Worm (Caenorhabditis elegans) whole organism, mixed stage, embryonic: ENCODE measurements around the gene Y57A10A.31.

Experiments used
- elt-1 ChIP-seq: sonication (generic microtip); optimal IDR thresholded peaks from 2 replicates; lab custom pipeline; 2017; ENCODE audit warnings: missing genetic modification characterization, mild to moderate bottlenecking, missing compliant biosample characterization, antibody characterized with exemption, moderate library complexity, borderline replicate concordance; ENCODE audit not compliant: insufficient read depth
- elt-3 ChIP-seq: fragments of 150-350 bp; optimal IDR thresholded peaks from 2 replicates; lab custom pipeline; 2014; ENCODE audit warnings: missing biosample characterization, missing genetic modification characterization
- lin-13 ChIP-seq: fragments of 150-350 bp; optimal IDR thresholded peaks from 2 replicates; lab custom pipeline; 2014; ENCODE audit warnings: missing biosample characterization, missing genetic modification characterization
- lsy-2 ChIP-seq: fragments of 150-350 bp; optimal IDR thresholded peaks from 2 replicates; lab custom pipeline; 2014; ENCODE audit warnings: missing biosample characterization, missing genetic modification characterization
- mab-5 ChIP-seq: fragments of 150-350 bp; optimal IDR thresholded peaks from 2 replicates; lab custom pipeline; 2014; ENCODE audit warnings: missing biosample characterization, missing genetic modification characterization
- mep-1 ChIP-seq: fragments of 150-350 bp; optimal IDR thresholded peaks from 2 replicates; lab custom pipeline; 2017; ENCODE audit warnings: missing biosample characterization, missing genetic modification reagents, missing genetic modification characterization, inconsistent platforms
- nhr-12 ChIP-seq: fragments of 150-350 bp; optimal IDR thresholded peaks from 2 replicates; lab custom pipeline; 2014; ENCODE audit warnings: missing biosample characterization, missing genetic modification characterization
- nhr-237 ChIP-seq: fragments of 150-350 bp; optimal IDR thresholded peaks from 2 replicates; lab custom pipeline; 2014; ENCODE audit warnings: missing biosample characterization, missing genetic modification characterization
- nhr-76 ChIP-seq: sonication (generic microtip); optimal IDR thresholded peaks from 2 replicates; lab custom pipeline; 2017; ENCODE audit warnings: missing biosample characterization, missing genetic modification characterization
- sptf-1 ChIP-seq: sonication (generic microtip); optimal IDR thresholded peaks from 2 replicates; lab custom pipeline; 2017; ENCODE audit warnings: mild to moderate bottlenecking, missing genetic modification characterization, moderate library complexity, missing compliant biosample characterization
- unc-39 ChIP-seq: fragments of 150-350 bp; optimal IDR thresholded peaks from 2 replicates; lab custom pipeline; 2014; ENCODE audit warnings: missing biosample characterization, missing genetic modification characterization
- unc-62 ChIP-seq: fragments of 150-350 bp; optimal IDR thresholded peaks from 2 replicates; lab custom pipeline; 2014; ENCODE audit warnings: missing biosample characterization, missing genetic modification reagents, missing genetic modification characterization

DNA sequence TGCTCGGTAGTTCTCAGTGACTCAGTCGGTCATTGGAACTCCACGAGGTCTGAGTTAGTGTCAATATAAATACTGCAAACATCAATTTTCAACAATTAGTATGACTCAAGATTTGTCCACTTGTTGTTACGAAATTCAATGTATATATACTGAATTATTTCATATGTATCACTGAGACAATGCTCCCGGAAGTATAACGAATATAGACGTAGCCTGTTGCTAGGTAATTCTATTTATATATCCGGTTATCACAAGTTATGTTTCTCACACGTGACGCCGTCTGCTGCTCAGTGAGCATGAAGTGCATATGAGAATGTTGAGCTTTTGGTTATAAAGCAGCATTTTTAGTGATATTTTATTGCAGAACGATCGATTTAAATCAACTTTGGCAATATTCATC is 28.6 kb upstream of the Y57A10A.31 start:
- TF ChIP-seq sptf-1 (tag; lab: Kevin White, UChicago) (no peak), lin-13 (tag; lab: Kevin White, UChicago) (no peak), nhr-12 (tag; lab: Kevin White, UChicago) (no peak), mab-5 (tag; lab: Kevin White, UChicago) (no peak), elt-1 (no peak), elt-3 (tag; lab: Kevin White, UChicago) (no peak), nhr-237 (no peak), lsy-2 (tag; lab: Kevin White, UChicago) (no peak), nhr-76 (tag; lab: Kevin White, UChicago) (no peak), mep-1 (tag; lab: Kevin White, UChicago) (no peak), unc-39 (no peak), unc-62 (GFP tag; lab: Kevin White, UChicago) (no peak)
